Worm (Caenorhabditis elegans) whole organism, midembryonic: ENCODE data around the gene cdh-3.
A peak's percentile ranks its signal among the peaks of the same experiment; 100 is the strongest.

ENCODE experiments used
- flt-1 ChIP-seq: fragments of 200-800 bp; sonication (Bioruptor generic); IDR thresholded peaks from 2 replicates; pipeline ENCODE4 v1.3.6; 2022; ENCODE audit warnings: missing genetic modification characterization, missing compliant biosample characterization
- ztf-29 ChIP-seq: fragments of 200-800 bp; sonication (Bioruptor generic); IDR thresholded peaks from 2 replicates; pipeline ENCODE4 v1.3.6; 2022; ENCODE audit warnings: missing genetic modification reagents, missing genetic modification characterization, missing compliant biosample characterization

DNA sequence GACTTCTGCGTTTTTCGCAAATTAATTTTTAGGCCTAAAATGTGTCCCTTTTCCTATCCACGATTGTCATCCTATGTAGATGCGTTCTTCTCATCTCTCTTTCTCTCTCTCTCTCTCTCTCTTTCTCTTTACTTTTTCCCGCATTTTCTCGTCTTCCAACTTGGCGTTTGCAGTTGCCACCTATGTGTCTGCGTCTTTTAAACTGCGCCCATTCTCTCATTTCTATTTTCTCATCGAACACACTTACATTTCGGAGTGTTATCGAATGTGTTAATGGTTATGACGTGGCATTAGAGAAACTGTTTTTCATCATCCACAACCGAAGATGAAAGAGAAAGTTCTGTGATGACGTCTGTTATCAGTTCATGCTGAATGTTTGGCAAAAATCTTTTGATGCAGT lies 25.8 kb downstream of the cdh-3 start:
- TF ChIP-seq flt-1 (GFP tag; lab: Robert Waterston, UW) (0 out of 2 replicates have a peak, but pooled peaks have one; percentile 17), ztf-29 (no peak)
